Worm (Caenorhabditis elegans) whole organism, young adult: Measurements from ENCODE around the gene T01D3.3.
A peak's percentile ranks its signal among the peaks of the same experiment; 100 is the strongest.

Experiments used
- B0019.2 ChIP-seq: fragments of 200-800 bp; sonication (Bioruptor generic); conservative IDR thresholded peaks from 2 replicates; pipeline ENCODE4 v1.3.6; 2022; ENCODE audit warnings: missing genetic modification reagents, missing genetic modification characterization, missing compliant biosample characterization
- C06A6.2 ChIP-seq: fragments of 200-800 bp; sonication (Bioruptor generic); conservative IDR thresholded peaks from 2 replicates; pipeline ENCODE4 v1.3.6; 2022; ENCODE audit warnings: missing genetic modification characterization, missing compliant biosample characterization
- F10E7.11 ChIP-seq: sonication (generic microtip); optimal IDR thresholded peaks from 2 replicates; lab custom pipeline; 2017; ENCODE audit warnings: mild to moderate bottlenecking, missing genetic modification characterization, moderate library complexity, missing compliant biosample characterization
- F22D6.2 ChIP-seq: sonication (generic microtip); optimal IDR thresholded peaks from 2 replicates; lab custom pipeline; 2016; ENCODE audit warnings: mild to moderate bottlenecking, missing genetic modification characterization, missing compliant biosample characterization
- F23B12.7 ChIP-seq: sonication (generic microtip); optimal IDR thresholded peaks from 2 replicates; lab custom pipeline; 2017; ENCODE audit warnings: missing genetic modification characterization, mild to moderate bottlenecking, missing compliant biosample characterization, antibody characterized with exemption, moderate library complexity; ENCODE audit not compliant: insufficient read depth
- F49E8.2 ChIP-seq: sonication (generic microtip); optimal IDR thresholded peaks from 3 replicates; lab custom pipeline; 2017; ENCODE audit warnings: missing genetic modification characterization, mild to moderate bottlenecking, missing compliant biosample characterization, antibody characterized with exemption, moderate library complexity; ENCODE audit not compliant: insufficient read depth
- T26A5.8 ChIP-seq: sonication (generic microtip); optimal IDR thresholded peaks from 2 replicates; lab custom pipeline; 2016; ENCODE audit warnings: missing genetic modification characterization, missing compliant biosample characterization
- Y53F4B.3 ChIP-seq: fragments of 200-800 bp; sonication (Bioruptor generic); IDR thresholded peaks from 2 replicates; pipeline ENCODE4 v1.3.6; 2022; ENCODE audit warnings: missing genetic modification reagents, missing genetic modification characterization, missing compliant biosample characterization
- athp-1 ChIP-seq: sonication (generic microtip); optimal IDR thresholded peaks from 2 replicates; lab custom pipeline; 2017; ENCODE audit warnings: mild to moderate bottlenecking, missing genetic modification characterization, missing compliant biosample characterization
- attf-3 ChIP-seq: fragments of 200-800 bp; sonication (Bioruptor generic); conservative IDR thresholded peaks from 2 replicates; pipeline ENCODE4 v1.3.6; 2022; ENCODE audit warnings: missing genetic modification reagents, missing genetic modification characterization, missing compliant biosample characterization
- ceh-27 ChIP-seq: fragments of 200-800 bp; sonication (Bioruptor generic); optimal IDR thresholded peaks from 2 replicates; lab custom pipeline; 2018; ENCODE audit warnings: mild to moderate bottlenecking, missing genetic modification characterization, moderate library complexity, missing compliant biosample characterization
- ceh-79 ChIP-seq: sonication (generic microtip); optimal IDR thresholded peaks from 2 replicates; lab custom pipeline; 2017; ENCODE audit warnings: mild to moderate bottlenecking, missing genetic modification characterization, missing compliant biosample characterization
- ekl-4 ChIP-seq: fragments of 200-800 bp; sonication (Bioruptor generic); IDR thresholded peaks from 2 replicates; pipeline ENCODE4 v1.3.6; 2022; ENCODE audit warnings: missing genetic modification reagents, missing genetic modification characterization, missing compliant biosample characterization
- him-1 ChIP-seq: sonication (generic microtip); optimal IDR thresholded peaks from 2 replicates; lab custom pipeline; 2016; ENCODE audit warnings: missing genotype, missing genetic modification reagents, missing genetic modification characterization, missing compliant biosample characterization
- hlh-12 ChIP-seq: sonication (generic microtip); optimal IDR thresholded peaks from 2 replicates; lab custom pipeline; 2016; ENCODE audit warnings: missing genetic modification characterization, missing compliant biosample characterization
- hmg-20 ChIP-seq: fragments of 200-800 bp; sonication (Bioruptor generic); IDR thresholded peaks from 2 replicates; pipeline ENCODE4 v1.3.6; 2022; ENCODE audit warnings: missing genetic modification reagents, missing genetic modification characterization, missing compliant biosample characterization
- hrde-1 ChIP-seq: sonication (generic microtip); optimal IDR thresholded peaks from 2 replicates; lab custom pipeline; 2016; ENCODE audit warnings: missing genetic modification characterization, mild to moderate bottlenecking, missing compliant biosample characterization, moderate library complexity, missing genotype, missing genetic modification reagents, borderline replicate concordance
- let-526 ChIP-seq: fragments of 200-800 bp; sonication (Bioruptor generic); IDR thresholded peaks from 2 replicates; pipeline ENCODE4 v1.3.6; 2022; ENCODE audit warnings: missing genetic modification reagents, missing genetic modification characterization, missing compliant biosample characterization
- lin-40 ChIP-seq: sonication (generic microtip); optimal IDR thresholded peaks from 2 replicates; lab custom pipeline; 2016; ENCODE audit warnings: missing genetic modification characterization, mild to moderate bottlenecking, missing compliant biosample characterization, missing genotype, missing genetic modification reagents
- lsl-1 ChIP-seq: fragments of 200-800 bp; sonication (Bioruptor generic); optimal IDR thresholded peaks from 2 replicates; lab custom pipeline; 2018; ENCODE audit warnings: mild to moderate bottlenecking, missing genetic modification characterization, moderate library complexity, missing compliant biosample characterization
- lsy-27 ChIP-seq: sonication (generic microtip); optimal IDR thresholded peaks from 2 replicates; lab custom pipeline; 2017; ENCODE audit warnings: missing genetic modification characterization, mild to moderate bottlenecking, missing compliant biosample characterization, antibody characterized with exemption, missing genotype, borderline replicate concordance; ENCODE audit not compliant: insufficient read depth
- mel-28 ChIP-seq: sonication (generic microtip); optimal IDR thresholded peaks from 2 replicates; lab custom pipeline; 2016; ENCODE audit warnings: borderline replicate concordance, mild to moderate bottlenecking, missing genetic modification characterization, missing compliant biosample characterization
- mxl-1 ChIP-seq: sonication (generic microtip); optimal IDR thresholded peaks from 2 replicates; lab custom pipeline; 2016; ENCODE audit warnings: missing genetic modification characterization, missing compliant biosample characterization
- nfyb-1 ChIP-seq: fragments of 200-800 bp; sonication (Bioruptor generic); IDR thresholded peaks from 2 replicates; pipeline ENCODE4 v1.3.6; 2022; ENCODE audit warnings: missing genetic modification reagents, missing genetic modification characterization, missing compliant biosample characterization
- nhr-179 ChIP-seq: sonication (generic microtip); optimal IDR thresholded peaks from 2 replicates; lab custom pipeline; 2016; ENCODE audit warnings: mild to moderate bottlenecking, missing genetic modification characterization, missing compliant biosample characterization
- nhr-80 ChIP-seq: sonication (generic microtip); optimal IDR thresholded peaks from 2 replicates; lab custom pipeline; 2016; ENCODE audit warnings: missing genetic modification characterization, missing compliant biosample characterization
- nhr-90 ChIP-seq: sonication (generic microtip); optimal IDR thresholded peaks from 2 replicates; lab custom pipeline; 2016; ENCODE audit warnings: missing genotype, mild to moderate bottlenecking, missing genetic modification characterization, missing compliant biosample characterization
- repo-1 ChIP-seq: sonication (generic microtip); optimal IDR thresholded peaks from 2 replicates; lab custom pipeline; 2017; ENCODE audit warnings: mild to moderate bottlenecking, missing genetic modification characterization, missing compliant biosample characterization
- rpc-1 ChIP-seq, 2 experiments: fragments of 150-350 bp in 1 of 2; sonication (generic microtip) in 1 of 2; optimal IDR thresholded peaks; 2 replicates each; lab custom pipeline; 2014 to 2018; ENCODE audit warnings: missing biosample characterization in 1 of 2, missing genetic modification characterization in 1 of 2, missing genetic modification reagents in 1 of 2, missing genotype in 1 of 2
- snpc-4 ChIP-seq, 5 experiments: fragments of 150-350 bp in 1 of 5; sonication (generic microtip) in 4 of 5; optimal IDR thresholded peaks; 2 replicates each; lab custom pipeline; 2014 to 2018; ENCODE audit warnings: missing genetic modification characterization in 5 of 5, missing biosample characterization in 3 of 5, antibody characterized with exemption in 2 of 5, mild to moderate bottlenecking in 2 of 5, missing compliant biosample characterization in 2 of 5, missing genotype in 2 of 5, moderate library complexity in 2 of 5, missing genetic modification reagents in 1 of 5
- sptf-2 ChIP-seq: fragments of 200-800 bp; sonication (Bioruptor generic); optimal IDR thresholded peaks from 2 replicates; lab custom pipeline; 2018; ENCODE audit warnings: mild to moderate bottlenecking, missing genetic modification characterization, missing compliant biosample characterization
- unc-130 ChIP-seq: sonication (generic microtip); optimal IDR thresholded peaks from 2 replicates; lab custom pipeline; 2016; ENCODE audit warnings: missing genetic modification reagents, missing genetic modification characterization, missing compliant biosample characterization

Gene T01D3.3

ce11 chrV:13679859-13680258, 24.2 kb upstream of the T01D3.3 start:
- TF ChIP-seq let-526 (no peak), lsl-1 (GFP tag; lab: Kevin White, UChicago) (no peak), nhr-80 (tag; lab: Kevin White, UChicago) (no peak), F10E7.11 (tag; lab: Kevin White, UChicago) (no peak), F22D6.2 (tag; lab: Kevin White, UChicago) (no peak)

ce11 chrV:13681445-13681844, 22.6 kb upstream of the T01D3.3 start:
- TF ChIP-seq unc-130 (no peak), hrde-1 (no peak), mxl-1 (tag; lab: Kevin White, UChicago) (no peak), T26A5.8 (tag; lab: Kevin White, UChicago) (no peak), lsy-27 (no peak), hmg-20 (GFP tag; lab: Robert Waterston, UW) (no peak), F10E7.11 (tag; lab: Kevin White, UChicago) (no peak), C06A6.2 (no peak), ekl-4 (no peak), sptf-2 (GFP tag; lab: Kevin White, UChicago) (no peak), Y53F4B.3 (no peak), lin-40 (tag; lab: Kevin White, UChicago) (no peak)

DNA sequence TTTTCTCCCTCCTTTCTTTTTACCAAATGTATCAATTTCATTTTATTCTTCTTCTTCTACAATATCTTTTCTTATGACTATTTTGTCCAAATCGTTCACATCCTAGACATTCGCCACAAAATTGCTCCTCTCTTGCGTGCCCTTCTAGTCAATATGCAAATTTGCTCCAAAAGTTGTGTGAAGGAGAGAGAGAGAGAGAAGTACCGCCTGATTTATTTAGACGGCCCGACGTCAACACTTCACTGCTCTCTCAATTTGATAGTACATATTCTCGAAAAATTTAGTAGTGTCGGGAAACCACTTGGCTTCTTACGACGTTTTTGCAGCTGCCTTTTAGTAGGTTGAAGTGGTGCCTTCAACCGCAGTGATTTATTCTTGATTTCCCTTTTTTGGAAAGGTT, 17.6 kb upstream of the T01D3.3 start:
- TF ChIP-seq nhr-179 (tag; lab: Kevin White, UChicago) (no peak), ceh-27 (peak; percentile 32), rpc-1 (optimal IDR thresholded peaks at IDR 0.05; lab: Kevin White, UChicago) (no peak), rpc-1 (tag; optimal IDR thresholded peaks at IDR 0.05; lab: Kevin White, UChicago) (no peak), snpc-4 (GFP tag; optimal IDR thresholded peaks at IDR 0.05; lab: Kevin White, UChicago) (no peak), snpc-4 (tag; optimal IDR thresholded peaks at IDR 0.05; lab: Kevin White, UChicago) (no peak)

DNA sequence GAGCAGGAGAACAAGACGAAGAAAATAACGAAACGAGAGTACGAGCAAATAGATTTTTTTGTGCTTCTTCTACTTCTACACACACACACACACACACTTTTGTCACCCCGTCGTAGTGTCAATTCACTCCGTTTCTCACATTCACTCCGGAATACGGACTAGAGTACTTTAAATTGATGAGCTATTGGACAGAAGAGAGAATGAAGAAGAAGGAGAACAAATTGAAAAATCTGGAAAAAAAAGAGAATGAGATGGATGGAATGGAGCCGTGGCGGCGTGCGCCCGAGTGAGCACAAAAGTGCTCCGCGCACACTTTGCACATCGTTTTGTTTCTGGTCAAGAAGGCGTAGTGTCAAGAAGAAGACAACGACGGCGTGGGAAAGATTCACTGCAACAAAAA, 16.6 kb upstream of the T01D3.3 start:
- TF ChIP-seq athp-1 (tag; lab: Kevin White, UChicago) (no peak), nhr-90 (tag; lab: Kevin White, UChicago) (no peak)

DNA sequence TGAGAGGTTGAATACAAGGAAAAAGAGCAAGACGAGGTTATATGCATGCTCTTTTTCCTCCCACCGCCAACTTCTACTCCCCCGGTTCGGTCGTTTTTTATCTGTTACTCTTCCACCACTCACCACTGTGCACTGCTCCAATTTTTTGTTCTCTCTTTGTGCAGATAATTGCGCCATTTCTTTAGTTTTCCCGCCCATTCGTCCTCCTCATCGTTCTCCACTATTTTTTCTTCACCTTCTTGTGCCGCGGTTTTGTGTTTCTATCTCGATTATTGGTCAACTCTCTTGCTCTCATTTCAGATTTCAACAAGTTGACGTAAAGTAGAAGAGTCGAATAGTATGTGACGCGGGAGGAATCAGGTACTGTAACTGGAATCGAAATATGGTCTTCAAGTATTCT, 14.5 kb upstream of the T01D3.3 start, which contains the start of gene T01D3.1:
T01D3.1 (plus strand) TSS at position 301 of the 400 bp plus-strand sequence.
- TF ChIP-seq ceh-79 (tag; lab: Kevin White, UChicago) (no peak), attf-3 (GFP tag; lab: Robert Waterston, UW) (no peak), Y53F4B.3 (no peak)

- TF ChIP-seq F23B12.7 (tag; lab: Kevin White, UChicago) (no peak), Y53F4B.3 (no peak), mel-28 (tag; lab: Kevin White, UChicago) (no peak), him-1 (tag; lab: Kevin White, UChicago) (no peak), hlh-12 (no peak), repo-1 (tag; lab: Kevin White, UChicago) (no peak), hrde-1 (no peak), F49E8.2 (no peak), nfyb-1 (GFP tag; lab: Robert Waterston, UW) (no peak), B0019.2 (GFP tag; lab: Robert Waterston, UW) (no peak)
Measured at ce11 chrV:13690276-13690675, 13.8 kb upstream of the T01D3.3 start.
